Worm (Caenorhabditis elegans) whole organism, L4 larva: Measurements from ENCODE around the gene ZC239.14.

Source experiments
- F10B5.3 ChIP-seq: sonication (generic microtip); optimal IDR thresholded peaks from 2 replicates; lab custom pipeline; 2016; ENCODE audit warnings: mild to moderate bottlenecking, missing genetic modification characterization, missing compliant biosample characterization
- F49E8.2 ChIP-seq: sonication (generic microtip); optimal IDR thresholded peaks from 2 replicates; lab custom pipeline; 2016; ENCODE audit warnings: missing compliant biosample characterization, mild to moderate bottlenecking, missing genetic modification characterization, borderline replicate concordance
- ZK546.5 ChIP-seq, 2 experiments: sonication (generic microtip); optimal IDR thresholded peaks; 2 replicates each; lab custom pipeline; 2017; ENCODE audit warnings: missing biosample characterization in 2 of 2, missing genetic modification characterization in 2 of 2
- aha-1 ChIP-seq: fragments of 150-350 bp; peaks from one replicate; lab custom pipeline; 2014; ENCODE audit warnings: missing biosample characterization, missing genetic modification characterization
- ama-1 ChIP-seq: fragments of 150-350 bp; optimal IDR thresholded peaks from 2 replicates; lab custom pipeline; 2014; ENCODE audit warnings: inconsistent platforms, mixed read lengths
- ceh-20 ChIP-seq: fragments of 200-800 bp; sonication (Bioruptor generic); IDR thresholded peaks from 2 replicates; pipeline ENCODE4 v1.3.6; 2022; ENCODE audit warnings: missing genetic modification reagents, missing genetic modification characterization, missing compliant biosample characterization
- ceh-32 ChIP-seq: sonication (generic microtip); optimal IDR thresholded peaks from 2 replicates; lab custom pipeline; 2016; ENCODE audit warnings: mild to moderate bottlenecking, missing genetic modification characterization, missing compliant biosample characterization; ENCODE audit not compliant: poor library complexity
- ceh-82 ChIP-seq: sonication (generic microtip); optimal IDR thresholded peaks from 2 replicates; lab custom pipeline; 2017; ENCODE audit warnings: missing biosample characterization, missing genetic modification characterization
- daf-12 ChIP-seq: fragments of 150-350 bp; optimal IDR thresholded peaks from 2 replicates; lab custom pipeline; 2014; ENCODE audit warnings: missing biosample characterization, missing genetic modification reagents, missing genetic modification characterization
- dmd-6 ChIP-seq: fragments of 200-800 bp; sonication (Bioruptor generic); IDR thresholded peaks from 2 replicates; pipeline ENCODE4 v1.3.6; 2022; ENCODE audit warnings: missing genetic modification reagents, missing genetic modification characterization, missing compliant biosample characterization
- dmd-9 ChIP-seq: fragments of 200-800 bp; sonication (Bioruptor generic); IDR thresholded peaks from 2 replicates; pipeline ENCODE4 v1.3.6; 2022; ENCODE audit warnings: missing genetic modification reagents, missing genetic modification characterization, missing compliant biosample characterization
- dve-1 ChIP-seq: sonication (generic microtip); optimal IDR thresholded peaks from 2 replicates; lab custom pipeline; 2017; ENCODE audit warnings: antibody characterized with exemption, mild to moderate bottlenecking, missing genetic modification characterization, missing compliant biosample characterization; ENCODE audit not compliant: insufficient read depth
- egl-43 ChIP-seq: fragments of 200-800 bp; sonication (Bioruptor generic); IDR thresholded peaks from 2 replicates; pipeline ENCODE4 v1.3.6; 2022; ENCODE audit warnings: missing genetic modification reagents, missing genetic modification characterization, missing compliant biosample characterization
- fkh-10 ChIP-seq: fragments of 150-350 bp; optimal IDR thresholded peaks from 2 replicates; lab custom pipeline; 2014; ENCODE audit warnings: missing biosample characterization, missing genetic modification reagents, missing genetic modification characterization
- hif-1 ChIP-seq, 2 experiments: sonication (generic microtip); optimal IDR thresholded peaks; 2 replicates each; lab custom pipeline; 2016 to 2017; ENCODE audit warnings: missing compliant biosample characterization in 2 of 2, missing genetic modification characterization in 2 of 2, missing genetic modification reagents in 2 of 2, missing genotype in 2 of 2, mild to moderate bottlenecking in 1 of 2
- hmg-1.1 ChIP-seq: fragments of 200-800 bp; sonication (Bioruptor generic); IDR thresholded peaks from 2 replicates; pipeline ENCODE4 v1.3.6; 2022; ENCODE audit warnings: missing genetic modification reagents, missing genetic modification characterization, missing compliant biosample characterization
- lin-1 ChIP-seq: fragments of 200-800 bp; sonication (Bioruptor generic); IDR thresholded peaks from 2 replicates; pipeline ENCODE4 v1.3.6; 2022; ENCODE audit warnings: missing genetic modification reagents, missing genetic modification characterization, missing compliant biosample characterization
- lin-13 ChIP-seq: fragments of 150-350 bp; optimal IDR thresholded peaks from 2 replicates; lab custom pipeline; 2014; ENCODE audit warnings: missing biosample characterization, missing genetic modification reagents, missing genetic modification characterization
- lin-29 ChIP-seq: fragments of 200-800 bp; sonication (Bioruptor generic); IDR thresholded peaks from 2 replicates; pipeline ENCODE4 v1.3.6; 2022; ENCODE audit warnings: missing genetic modification reagents, missing genetic modification characterization, missing compliant biosample characterization
- lin-39 ChIP-seq: fragments of 150-350 bp; optimal IDR thresholded peaks from 2 replicates; lab custom pipeline; 2014; ENCODE audit warnings: missing biosample characterization, missing genetic modification reagents, missing genetic modification characterization
- lsy-2 ChIP-seq, 2 experiments: fragments of 150-350 bp in 1 of 2; sonication (generic microtip) in 1 of 2; optimal IDR thresholded peaks; 2 replicates each; lab custom pipeline; 2014 to 2017; ENCODE audit warnings: missing biosample characterization in 2 of 2, missing genetic modification characterization in 2 of 2
- mdl-1 ChIP-seq, 2 experiments: fragments of 150-350 bp in 1 of 2; sonication (generic microtip) in 1 of 2; optimal IDR thresholded peaks; 2 replicates each; lab custom pipeline; 2014 to 2017; ENCODE audit warnings: missing biosample characterization in 2 of 2, missing genetic modification characterization in 2 of 2
- mdt-29 ChIP-seq: fragments of 200-800 bp; sonication (Bioruptor generic); IDR thresholded peaks from 2 replicates; pipeline ENCODE4 v1.3.6; 2022; ENCODE audit warnings: missing genetic modification reagents, missing genetic modification characterization, missing compliant biosample characterization
- mep-1 ChIP-seq: fragments of 150-350 bp; sonication (generic microtip); optimal IDR thresholded peaks from 3 replicates; lab custom pipeline; 2014; ENCODE audit warnings: missing biosample characterization, missing genetic modification characterization
- mes-2 ChIP-seq: sonication (generic microtip); optimal IDR thresholded peaks from 2 replicates; lab custom pipeline; 2016; ENCODE audit warnings: missing genotype, mild to moderate bottlenecking, missing genetic modification characterization, missing compliant biosample characterization; ENCODE audit not compliant: poor library complexity, severe bottlenecking
- nhr-28 ChIP-seq: fragments of 150-350 bp; optimal IDR thresholded peaks from 2 replicates; lab custom pipeline; 2014; ENCODE audit warnings: missing biosample characterization, missing genetic modification characterization
- nhr-41 ChIP-seq: fragments of 200-800 bp; sonication (Bioruptor generic); IDR thresholded peaks from 2 replicates; pipeline ENCODE4 v1.3.6; 2022; ENCODE audit warnings: missing genetic modification reagents, missing genetic modification characterization, missing compliant biosample characterization
- nhr-48 ChIP-seq: sonication (generic microtip); optimal IDR thresholded peaks from 2 replicates; lab custom pipeline; 2016; ENCODE audit warnings: mild to moderate bottlenecking, missing genetic modification characterization, missing compliant biosample characterization
- nhr-6 ChIP-seq: fragments of 150-350 bp; optimal IDR thresholded peaks from 2 replicates; lab custom pipeline; 2014; ENCODE audit warnings: missing biosample characterization, missing genetic modification characterization
- php-3 ChIP-seq: fragments of 200-800 bp; sonication (Bioruptor generic); IDR thresholded peaks from 2 replicates; pipeline ENCODE4 v1.3.6; 2022; ENCODE audit warnings: missing genetic modification reagents, missing genetic modification characterization, missing compliant biosample characterization
- saeg-2 ChIP-seq: fragments of 200-800 bp; sonication (Bioruptor generic); IDR thresholded peaks from 2 replicates; pipeline ENCODE4 v1.3.6; 2022; ENCODE audit warnings: missing genetic modification reagents, missing genetic modification characterization, missing compliant biosample characterization
- set-16 ChIP-seq: fragments of 200-800 bp; sonication (Bioruptor generic); IDR thresholded peaks from 2 replicates; pipeline ENCODE4 v1.3.6; 2022; ENCODE audit warnings: missing genetic modification reagents, missing genetic modification characterization, missing compliant biosample characterization
- snpc-1.2 ChIP-seq: fragments of 200-800 bp; sonication (Bioruptor generic); IDR thresholded peaks from 2 replicates; pipeline ENCODE4 v1.3.6; 2022; ENCODE audit warnings: missing genetic modification reagents, missing genetic modification characterization, missing compliant biosample characterization
- spr-1 ChIP-seq: sonication (generic microtip); optimal IDR thresholded peaks from 2 replicates; lab custom pipeline; 2016; ENCODE audit warnings: mild to moderate bottlenecking, missing genetic modification characterization, missing compliant biosample characterization
- tag-97 ChIP-seq: fragments of 200-800 bp; sonication (Bioruptor generic); IDR thresholded peaks from 2 replicates; pipeline ENCODE4 v1.3.6; 2022; ENCODE audit warnings: missing genetic modification characterization, missing compliant biosample characterization
- unc-62 ChIP-seq, 3 experiments: fragments of 150-350 bp in 1 of 3; sonication (generic microtip); optimal IDR thresholded peaks in 2 of 3; peaks in 1 of 3; 1 replicate in 1 of 3; 2 replicates in 2 of 3; lab custom pipeline; 2014 to 2017; ENCODE audit warnings: missing biosample characterization in 3 of 3, missing genetic modification characterization in 3 of 3, missing genetic modification reagents in 3 of 3, missing genotype in 1 of 3
- vab-7 ChIP-seq: fragments of 200-800 bp; sonication (Bioruptor generic); IDR thresholded peaks from 2 replicates; pipeline ENCODE4 v1.3.6; 2022; ENCODE audit warnings: missing genetic modification reagents, missing genetic modification characterization, missing compliant biosample characterization
- zfp-3 ChIP-seq: fragments of 200-800 bp; sonication (Bioruptor generic); conservative IDR thresholded peaks from 2 replicates; pipeline ENCODE4 v1.3.6; 2022; ENCODE audit warnings: missing genetic modification reagents, missing genetic modification characterization, missing compliant biosample characterization
- zip-11 ChIP-seq: fragments of 200-800 bp; sonication (Bioruptor generic); IDR thresholded peaks from 2 replicates; pipeline ENCODE4 v1.3.6; 2022; ENCODE audit warnings: missing genetic modification characterization, missing compliant biosample characterization

The ZC239.14 gene

DNA sequence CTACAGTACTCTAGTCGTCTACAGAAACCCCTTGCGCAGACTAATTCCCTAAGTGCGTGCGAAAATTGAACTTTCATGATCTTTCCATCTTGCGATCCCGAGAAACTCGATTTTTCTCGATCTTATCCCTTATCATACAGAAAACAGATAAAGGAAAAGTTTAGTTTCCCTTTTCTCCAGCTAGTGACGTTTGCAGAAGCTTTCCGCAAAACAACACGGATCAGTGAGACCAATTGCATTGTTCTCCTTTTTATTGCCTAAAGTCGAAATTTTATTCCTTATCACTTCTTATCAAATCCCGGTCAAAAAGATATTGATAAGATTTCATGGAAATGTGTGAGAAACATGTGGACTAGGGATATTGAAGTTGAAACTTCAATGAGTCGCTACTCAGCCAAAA lies 20.0 kb upstream of the ZC239.14 start:
- peak; percentile 0 for TF ChIP-seq nhr-28
- no peak for TF ChIP-seq saeg-2
- TF ChIP-seq set-16 (GFP tag; lab: Robert Waterston, UW) = no peak
- no peak for TF ChIP-seq nhr-6 (tag; lab: Kevin White, UChicago)

ce11 chrII:3240207-3240606 lies 18.4 kb upstream of the ZC239.14 start, which contains the start of gene C17F4.3:
Gene C17F4.3 (plus strand): TSS chrII:3240507.
- peak in 1 of 2 experiments; percentile 70 for TF ChIP-seq unc-62 (GFP tag; optimal IDR thresholded peaks at IDR 0.05 in 1 of 2; lab: Kevin White, UChicago)
- no peak for TF ChIP-seq unc-62 (tag; optimal IDR thresholded peaks at IDR 0.05; lab: Kevin White, UChicago)
- TF ChIP-seq mep-1 = no peak

DNA sequence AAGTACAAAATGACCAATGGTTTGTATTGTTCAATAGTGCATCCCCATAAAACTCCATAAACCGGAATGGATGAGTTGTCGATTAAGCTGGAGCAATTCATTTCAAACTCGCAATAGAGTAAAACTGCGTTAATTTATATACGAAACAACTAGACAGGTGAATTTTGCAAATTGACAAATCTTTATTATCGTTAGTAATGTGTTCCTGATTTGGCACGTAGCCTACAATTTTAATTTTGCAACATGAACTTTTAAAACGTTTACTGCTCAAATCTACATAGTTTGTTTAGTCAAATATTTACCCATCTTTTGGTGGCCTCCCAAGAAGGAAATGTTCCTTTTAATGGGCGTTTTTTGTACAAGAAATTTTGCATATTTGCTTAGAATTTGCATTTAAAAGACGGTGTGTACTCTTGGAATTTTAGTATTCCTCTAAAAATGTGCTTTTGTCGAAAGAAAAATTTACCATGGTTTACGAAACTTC lies 15.2 kb upstream of the ZC239.14 start, which contains the start of the genes srz-67 and C17F4.11:
srz-67 (minus strand) TSS at position 101 of the 484 bp plus-strand sequence.
C17F4.11 (plus strand) TSS at position 434 of the 484 bp plus-strand sequence.
- TF ChIP-seq mep-1 (no peak), unc-62 (GFP tag; optimal IDR thresholded peaks at IDR 0.05 in 1 of 2; lab: Kevin White, UChicago) (peak in 1 of 2 experiments; percentile 2), unc-62 (tag; optimal IDR thresholded peaks at IDR 0.05; lab: Kevin White, UChicago) (no peak)

DNA sequence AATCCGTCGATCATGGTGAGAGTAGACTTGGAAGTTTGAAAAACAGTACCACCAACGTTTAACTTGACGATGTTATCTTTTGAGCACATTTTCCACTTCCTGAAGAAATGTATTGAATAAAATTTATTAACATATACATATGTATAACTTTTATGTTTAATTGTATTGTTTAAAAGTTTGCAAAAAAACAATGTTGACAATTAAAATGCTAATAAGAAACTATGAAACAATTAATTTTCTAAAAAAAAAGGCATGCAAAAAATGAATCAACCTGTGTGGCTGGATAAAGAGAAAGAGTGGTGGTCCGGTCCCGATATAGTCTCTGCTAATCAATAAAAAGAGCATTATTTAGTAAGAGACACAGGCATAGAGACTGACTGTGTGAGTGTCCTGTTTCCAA lies 12.9 kb upstream of the ZC239.14 start, which contains the start of gene C17F4.8:
C17F4.8 (minus strand) TSS at position 101 of the 400 bp plus-strand sequence.
- TF ChIP-seq spr-1 (tag; lab: Kevin White, UChicago) = no peak
- no peak for TF ChIP-seq nhr-41
- no peak for TF ChIP-seq daf-12
- no peak for TF ChIP-seq php-3 (GFP tag; lab: Robert Waterston, UW)
- no peak for TF ChIP-seq dmd-9
- no peak for TF ChIP-seq fkh-10 (GFP tag; lab: Kevin White, UChicago)
- no peak for TF ChIP-seq nhr-48 (tag; lab: Kevin White, UChicago)
- TF ChIP-seq mes-2 = no peak
- no peak for TF ChIP-seq ama-1 (lab: Kevin White, UChicago)
- no peak for TF ChIP-seq zip-11
- no peak for TF ChIP-seq ceh-32

ce11 chrII:3230422-3230821 lies 8.6 kb upstream of the ZC239.14 start, which contains the start of gene srh-297:
Gene srh-297 (minus strand): TSS chrII:3230522.
- TF ChIP-seq egl-43 (no peak), ceh-20 (no peak), lin-13 (GFP tag; lab: Kevin White, UChicago) (no peak), set-16 (GFP tag; lab: Robert Waterston, UW) (no peak), dve-1 (no peak), unc-62 (GFP tag; optimal IDR thresholded peaks at IDR 0.05 in 1 of 2; lab: Kevin White, UChicago) (no peak), unc-62 (tag; optimal IDR thresholded peaks at IDR 0.05; lab: Kevin White, UChicago) (no peak), lin-29 (GFP tag; lab: Robert Waterston, UW) (no peak), vab-7 (GFP tag; lab: Robert Waterston, UW) (no peak), saeg-2 (no peak), lin-1 (no peak), zip-11 (no peak), hif-1 (tag; optimal IDR thresholded peaks at IDR 0.05; lab: Kevin White, UChicago) (no peak), hmg-1.1 (GFP tag; lab: Robert Waterston, UW) (no peak), tag-97 (GFP tag; lab: Robert Waterston, UW) (no peak), nhr-48 (tag; lab: Kevin White, UChicago) (no peak), ZK546.5 (tag; optimal IDR thresholded peaks at IDR 0.05; lab: Kevin White, UChicago) (no peak)

DNA sequence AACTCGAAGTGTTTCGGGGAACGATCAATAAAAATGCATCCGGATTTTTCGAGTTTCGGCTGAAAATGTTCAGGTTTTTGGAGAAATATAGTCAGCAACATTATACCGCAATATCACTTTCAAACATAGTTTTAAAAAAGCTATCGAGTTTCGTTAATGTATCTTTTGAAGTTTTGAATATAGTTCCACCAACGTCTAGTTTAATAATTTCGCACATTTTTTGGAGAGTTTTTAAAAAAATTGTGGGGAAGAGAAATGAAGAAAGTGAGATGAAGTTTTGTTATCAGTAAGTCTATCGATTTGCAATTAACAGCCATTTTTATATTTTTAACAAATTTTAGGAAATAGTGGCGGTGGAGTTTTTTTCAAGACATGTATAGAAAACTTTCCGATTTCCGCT lies 3.9 kb upstream of the ZC239.14 start, which contains the start of gene ZC239.17:
ZC239.17 (minus strand) TSS at position 101 of the 400 bp plus-strand sequence.
- TF ChIP-seq mdl-1 (tag; optimal IDR thresholded peaks at IDR 0.05; lab: Kevin White, UChicago) (no peak), tag-97 (GFP tag; lab: Robert Waterston, UW) (no peak), zfp-3 (no peak), lin-39 (tag; lab: Kevin White, UChicago) (no peak), mdt-29 (no peak), set-16 (GFP tag; lab: Robert Waterston, UW) (no peak), dmd-6 (GFP tag; lab: Robert Waterston, UW) (no peak), lsy-2 (tag; optimal IDR thresholded peaks at IDR 0.05; lab: Kevin White, UChicago) (no peak), ceh-82 (no peak), lin-1 (no peak), aha-1 (tag; lab: Kevin White, UChicago) (no peak), saeg-2 (no peak), snpc-1.2 (GFP tag; lab: Robert Waterston, UW) (no peak), ama-1 (lab: Kevin White, UChicago) (no peak), F10B5.3 (no peak), F49E8.2 (tag; lab: Kevin White, UChicago) (no peak)
